Fruit fly (Drosophila melanogaster): ENCODE data around the gene Rga.

dm6 chr3R:5635524-5635923 is 22.6 kb upstream of the Rga start, which contains the start of gene CG31546:
- TF ChIP-seq psq (optimal IDR thresholded peaks at IDR 0.05) (no peak), Dll (optimal IDR thresholded peaks at IDR 0.05) (no peak), pan (optimal IDR thresholded peaks at IDR 0.05) (no peak), CG8478 (optimal IDR thresholded peaks at IDR 0.05) (no peak), EcR (GFP tag; optimal IDR thresholded peaks at IDR 0.05) (no peak)

Measured in whole organism.